Worm (Caenorhabditis elegans) whole organism, L2 larva: Measurements from ENCODE around the gene drap-1.

Experiments
- aly-2 ChIP-seq: fragments of 150-350 bp; optimal IDR thresholded peaks from 2 replicates; lab custom pipeline; 2014; ENCODE audit warnings: missing biosample characterization, missing genetic modification characterization
- gmeb-1 ChIP-seq: fragments of 150-350 bp; optimal IDR thresholded peaks from 2 replicates; lab custom pipeline; 2014; ENCODE audit warnings: missing biosample characterization, missing genetic modification characterization

ce11 chrV:9740858-9741257 is 11.0 kb downstream of the drap-1 start, which contains the start of gene sta-2:
- TF ChIP-seq aly-2 (no peak), gmeb-1 (tag; lab: Kevin White, UChicago) (peak; percentile 42)
